Fruit fly (Drosophila melanogaster) Kc167 (cell line): ENCODE results near the gene Ada2a.

ENCODE experiments used
- h ChIP-seq: fragments of >200 bp; optimal IDR thresholded peaks from 3 replicates; lab custom pipeline; 2018; ENCODE audit warnings: missing external identifiers
- insv ChIP-seq: fragments of >200 bp; optimal IDR thresholded peaks from 3 replicates; lab custom pipeline; 2018; ENCODE audit warnings: missing external identifiers
- psq ChIP-seq: fragments of >200 bp; optimal IDR thresholded peaks from 2 replicates; lab custom pipeline; 2017; ENCODE audit warnings: missing external identifiers

- no peak for TF ChIP-seq insv (lab: Kevin White, UChicago)
- TF ChIP-seq psq (lab: Kevin White, UChicago): no peak
- TF ChIP-seq h (lab: Kevin White, UChicago): no peak
Measured at dm6 chr3R:18297444-18298297, 42.4 kb upstream of the Ada2a start.
